Worm (Caenorhabditis elegans) whole organism, late embryonic: ENCODE results near the gene C14F11.4.

Source experiments
- C08G9.2 ChIP-seq: sonication (generic microtip); optimal IDR thresholded peaks from 2 replicates; lab custom pipeline; 2016; ENCODE audit warnings: mild to moderate bottlenecking, missing genetic modification characterization, moderate library complexity, missing compliant biosample characterization
- K02D7.2 ChIP-seq: sonication (generic microtip); optimal IDR thresholded peaks from 2 replicates; lab custom pipeline; 2017; ENCODE audit warnings: mild to moderate bottlenecking, missing genetic modification characterization, missing compliant biosample characterization
- K09A11.1 ChIP-seq: sonication (generic microtip); optimal IDR thresholded peaks from 2 replicates; lab custom pipeline; 2017; ENCODE audit warnings: antibody characterized with exemption, mild to moderate bottlenecking, missing genetic modification characterization, missing compliant biosample characterization; ENCODE audit not compliant: insufficient read depth
- T23F11.4 ChIP-seq: fragments of 200-800 bp; sonication (Bioruptor generic); optimal IDR thresholded peaks from 2 replicates; lab custom pipeline; 2018; ENCODE audit warnings: mild to moderate bottlenecking, missing genetic modification characterization, missing compliant biosample characterization
- Y22D7AL.16 ChIP-seq: sonication (generic microtip); optimal IDR thresholded peaks from 2 replicates; lab custom pipeline; 2016; ENCODE audit warnings: missing genetic modification characterization, missing compliant biosample characterization
- ceh-14 ChIP-seq: sonication (generic microtip); optimal IDR thresholded peaks from 2 replicates; lab custom pipeline; 2016; ENCODE audit warnings: missing genotype, missing genetic modification characterization, missing compliant biosample characterization
- ceh-18 ChIP-seq: sonication (generic microtip); optimal IDR thresholded peaks from 2 replicates; lab custom pipeline; 2016; ENCODE audit warnings: missing genetic modification characterization, missing compliant biosample characterization
- ceh-2 ChIP-seq: sonication (generic microtip); optimal IDR thresholded peaks from 2 replicates; lab custom pipeline; 2016; ENCODE audit warnings: missing genotype, missing genetic modification characterization, missing compliant biosample characterization
- ceh-30 ChIP-seq: fragments of 150-350 bp; optimal IDR thresholded peaks from 2 replicates; lab custom pipeline; 2014; ENCODE audit warnings: missing biosample characterization, missing genetic modification characterization
- ceh-34 ChIP-seq: sonication (generic microtip); optimal IDR thresholded peaks from 2 replicates; lab custom pipeline; 2016; ENCODE audit warnings: mild to moderate bottlenecking, missing genetic modification characterization, missing compliant biosample characterization
- ceh-45 ChIP-seq: fragments of 200-800 bp; sonication (Bioruptor generic); IDR thresholded peaks from 2 replicates; pipeline ENCODE4 v1.3.6; 2022; ENCODE audit warnings: missing genetic modification reagents, missing genetic modification characterization, missing compliant biosample characterization
- ceh-9 ChIP-seq: sonication (generic microtip); optimal IDR thresholded peaks from 2 replicates; lab custom pipeline; 2016; ENCODE audit warnings: mild to moderate bottlenecking, missing genetic modification characterization, inconsistent platforms, missing compliant biosample characterization
- che-1 ChIP-seq: sonication (generic microtip); optimal IDR thresholded peaks from 2 replicates; lab custom pipeline; 2016; ENCODE audit warnings: mild to moderate bottlenecking, missing genetic modification characterization, missing compliant biosample characterization
- dmd-4 ChIP-seq: sonication (generic microtip); optimal IDR thresholded peaks from 2 replicates; lab custom pipeline; 2016; ENCODE audit warnings: borderline replicate concordance, missing genetic modification characterization, missing compliant biosample characterization
- dve-1 ChIP-seq: sonication (generic microtip); optimal IDR thresholded peaks from 2 replicates; lab custom pipeline; 2017; ENCODE audit warnings: antibody characterized with exemption, mild to moderate bottlenecking, missing genetic modification characterization, missing compliant biosample characterization
- elt-2 ChIP-seq: sonication (generic microtip); optimal IDR thresholded peaks from 2 replicates; lab custom pipeline; 2016; ENCODE audit warnings: missing genetic modification reagents, missing genetic modification characterization, missing compliant biosample characterization
- elt-4 ChIP-seq: sonication (generic microtip); optimal IDR thresholded peaks from 2 replicates; lab custom pipeline; 2016; ENCODE audit warnings: missing genetic modification characterization, missing compliant biosample characterization
- ets-4 ChIP-seq: sonication (generic microtip); optimal IDR thresholded peaks from 2 replicates; lab custom pipeline; 2016; ENCODE audit warnings: missing genetic modification characterization, missing compliant biosample characterization
- fax-1 ChIP-seq: sonication (generic microtip); optimal IDR thresholded peaks from 2 replicates; lab custom pipeline; 2016; ENCODE audit warnings: missing genotype, missing genetic modification characterization, missing compliant biosample characterization
- fkh-10 ChIP-seq: fragments of 150-350 bp; optimal IDR thresholded peaks from 2 replicates; lab custom pipeline; 2014; ENCODE audit warnings: missing biosample characterization, missing genetic modification reagents, missing genetic modification characterization
- fkh-6 ChIP-seq: sonication (generic microtip); optimal IDR thresholded peaks from 2 replicates; lab custom pipeline; 2016; ENCODE audit warnings: missing genetic modification characterization, missing compliant biosample characterization
- gmeb-2 ChIP-seq: sonication (generic microtip); optimal IDR thresholded peaks from 2 replicates; lab custom pipeline; 2016; ENCODE audit warnings: missing genetic modification characterization, inconsistent platforms, missing compliant biosample characterization
- hlh-13 ChIP-seq: fragments of 200-800 bp; sonication (Bioruptor generic); optimal IDR thresholded peaks from 2 replicates; lab custom pipeline; 2018; ENCODE audit warnings: mild to moderate bottlenecking, missing genetic modification characterization, missing compliant biosample characterization
- hlh-30 ChIP-seq: sonication (generic microtip); optimal IDR thresholded peaks from 2 replicates; lab custom pipeline; 2017; ENCODE audit warnings: antibody characterized with exemption, missing genetic modification characterization, missing compliant biosample characterization; ENCODE audit not compliant: insufficient read depth
- hlh-8 ChIP-seq: sonication (generic microtip); optimal IDR thresholded peaks from 2 replicates; lab custom pipeline; 2016; ENCODE audit warnings: missing genotype, missing genetic modification characterization, missing compliant biosample characterization
- lim-6 ChIP-seq: sonication (generic microtip); optimal IDR thresholded peaks from 2 replicates; lab custom pipeline; 2016; ENCODE audit warnings: missing genetic modification characterization, missing compliant biosample characterization
- lin-11 ChIP-seq: fragments of 200-800 bp; sonication (Bioruptor generic); optimal IDR thresholded peaks from 2 replicates; lab custom pipeline; 2018; ENCODE audit warnings: mild to moderate bottlenecking, missing genetic modification characterization, missing compliant biosample characterization
- madf-2 ChIP-seq: sonication (generic microtip); optimal IDR thresholded peaks from 2 replicates; lab custom pipeline; 2017; ENCODE audit warnings: missing genetic modification characterization, missing compliant biosample characterization
- mec-3 ChIP-seq: sonication (generic microtip); optimal IDR thresholded peaks from 2 replicates; lab custom pipeline; 2016; ENCODE audit warnings: borderline replicate concordance, missing genetic modification characterization, missing compliant biosample characterization
- nfya-1 ChIP-seq: sonication (generic microtip); optimal IDR thresholded peaks from 2 replicates; lab custom pipeline; 2017; ENCODE audit warnings: missing genetic modification characterization, mild to moderate bottlenecking, missing compliant biosample characterization, antibody characterized with exemption, moderate library complexity
- pat-9 ChIP-seq: fragments of 200-800 bp; sonication (Bioruptor generic); optimal IDR thresholded peaks from 2 replicates; lab custom pipeline; 2018; ENCODE audit warnings: mild to moderate bottlenecking, missing genetic modification characterization, moderate library complexity, missing compliant biosample characterization
- pax-1 ChIP-seq: fragments of 150-350 bp; optimal IDR thresholded peaks from 2 replicates; lab custom pipeline; 2014; ENCODE audit warnings: missing biosample characterization, missing genetic modification characterization
- pha-4 ChIP-seq: fragments of 150-350 bp; optimal IDR thresholded peaks from 2 replicates; lab custom pipeline; 2018; ENCODE audit warnings: missing biosample characterization, missing genetic modification reagents, missing genetic modification characterization
- pqm-1 ChIP-seq: sonication (generic microtip); optimal IDR thresholded peaks from 2 replicates; lab custom pipeline; 2016; ENCODE audit warnings: missing genetic modification characterization, missing compliant biosample characterization
- pros-1 ChIP-seq: fragments of 150-350 bp; optimal IDR thresholded peaks from 2 replicates; lab custom pipeline; 2014; ENCODE audit warnings: missing biosample characterization, missing genetic modification reagents, missing genetic modification characterization
- rnt-1 ChIP-seq: sonication (generic microtip); optimal IDR thresholded peaks from 2 replicates; lab custom pipeline; 2016; ENCODE audit warnings: missing genetic modification characterization, missing compliant biosample characterization
- sdc-2 ChIP-seq: sonication (generic microtip); optimal IDR thresholded peaks from 2 replicates; lab custom pipeline; 2016; ENCODE audit warnings: missing genotype, missing genetic modification characterization, missing compliant biosample characterization
- sox-4 ChIP-seq: sonication (generic microtip); optimal IDR thresholded peaks from 2 replicates; lab custom pipeline; 2017; ENCODE audit warnings: mild to moderate bottlenecking, missing genetic modification characterization, inconsistent platforms, missing compliant biosample characterization
- unc-3 ChIP-seq, 2 experiments: fragments of 200-800 bp in 1 of 2; sonication (Bioruptor generic) in 1 of 2; sonication (generic microtip) in 1 of 2; conservative IDR thresholded peaks in 1 of 2; optimal IDR thresholded peaks in 1 of 2; 2 replicates each; pipeline versions ENCODE4 v1.3.6 to Lab custom; 2016 to 2022; ENCODE audit warnings: missing compliant biosample characterization in 2 of 2, missing genetic modification characterization in 2 of 2, missing genetic modification reagents in 1 of 2
- unc-86 ChIP-seq: sonication (generic microtip); optimal IDR thresholded peaks from 2 replicates; lab custom pipeline; 2016; ENCODE audit warnings: missing genetic modification characterization, missing compliant biosample characterization

C14F11.4 gene

ce11 chrX:6207687-6208088 lies 25.2 kb downstream of the C14F11.4 start, which contains the start of gene T13C5.6 (continued):
- TF ChIP-seq che-1 (tag; lab: Kevin White, UChicago) (peak; percentile 95), elt-2 (tag; lab: Kevin White, UChicago) (peak; percentile 98), pax-1 (tag; lab: Kevin White, UChicago) (no peak), pqm-1 (tag; lab: Kevin White, UChicago) (peak; percentile 92), fkh-10 (peak; percentile 82), lim-6 (tag; lab: Kevin White, UChicago) (peak; percentile 96), unc-3 (GFP tag; conservative IDR thresholded peaks at IDR 0.05; lab: Robert Waterston, UW) (peak; percentile 98), unc-3 (tag; optimal IDR thresholded peaks at IDR 0.05; lab: Kevin White, UChicago) (peak; percentile 95), sdc-2 (peak; percentile 94), ceh-34 (peak; percentile 98), ets-4 (peak; percentile 96), K09A11.1 (peak; percentile 82), ceh-30 (tag; lab: Kevin White, UChicago) (peak; percentile 97), gmeb-2 (tag; lab: Kevin White, UChicago) (peak; percentile 98), mec-3 (tag; lab: Kevin White, UChicago) (peak; percentile 97), pros-1 (peak; percentile 66), ceh-45 (peak; percentile 92), ceh-9 (tag; lab: Kevin White, UChicago) (peak; percentile 96), sox-4 (peak; percentile 99), hlh-8 (tag; lab: Kevin White, UChicago) (peak; percentile 97), dve-1 (tag; lab: Kevin White, UChicago) (peak; percentile 94), elt-4 (peak; percentile 95)

- TF ChIP-seq fkh-6 (no peak), ceh-2 (tag; lab: Kevin White, UChicago) (no peak), ets-4 (no peak), unc-86 (no peak), fax-1 (no peak), fkh-10 (no peak), pqm-1 (tag; lab: Kevin White, UChicago) (no peak), K02D7.2 (tag; lab: Kevin White, UChicago) (no peak), elt-4 (no peak), dmd-4 (tag; lab: Kevin White, UChicago) (no peak), che-1 (tag; lab: Kevin White, UChicago) (no peak), T23F11.4 (GFP tag; lab: Kevin White, UChicago) (no peak), hlh-13 (GFP tag; lab: Kevin White, UChicago) (no peak), ceh-30 (tag; lab: Kevin White, UChicago) (no peak), pros-1 (no peak), ceh-45 (no peak)
Observed at ce11 chrX:6206305-6206704, 26.5 kb downstream of the C14F11.4 start, which contains the start of gene mtp-18. Gene mtp-18 (minus strand): TSS chrX:6206405.

ce11 chrX:6205325-6205724 lies 27.5 kb downstream of the C14F11.4 start:
- no peak for TF ChIP-seq T23F11.4 (GFP tag; lab: Kevin White, UChicago)
- no peak for TF ChIP-seq hlh-30 (tag; lab: Kevin White, UChicago)
- no peak for TF ChIP-seq nfya-1 (tag; lab: Kevin White, UChicago)
- no peak for TF ChIP-seq K02D7.2 (tag; lab: Kevin White, UChicago)
- no peak for TF ChIP-seq pat-9 (tag; lab: Kevin White, UChicago)
- no peak for TF ChIP-seq madf-2 (tag; lab: Kevin White, UChicago)
- TF ChIP-seq ceh-9 (tag; lab: Kevin White, UChicago) = no peak
- TF ChIP-seq lin-11 (tag; lab: Kevin White, UChicago) = no peak
- no peak for TF ChIP-seq pha-4 (tag; lab: Kevin White, UChicago)
- TF ChIP-seq ceh-14 (tag; lab: Kevin White, UChicago) = no peak
- TF ChIP-seq C08G9.2 (tag; lab: Kevin White, UChicago) = no peak
- no peak for TF ChIP-seq ceh-18
- TF ChIP-seq Y22D7AL.16 = no peak
- no peak for TF ChIP-seq rnt-1 (tag; lab: Kevin White, UChicago)
- TF ChIP-seq mec-3 (tag; lab: Kevin White, UChicago) = no peak
